Worm (Caenorhabditis elegans): ENCODE data around the gene col-135.

Gene col-135

DNA sequence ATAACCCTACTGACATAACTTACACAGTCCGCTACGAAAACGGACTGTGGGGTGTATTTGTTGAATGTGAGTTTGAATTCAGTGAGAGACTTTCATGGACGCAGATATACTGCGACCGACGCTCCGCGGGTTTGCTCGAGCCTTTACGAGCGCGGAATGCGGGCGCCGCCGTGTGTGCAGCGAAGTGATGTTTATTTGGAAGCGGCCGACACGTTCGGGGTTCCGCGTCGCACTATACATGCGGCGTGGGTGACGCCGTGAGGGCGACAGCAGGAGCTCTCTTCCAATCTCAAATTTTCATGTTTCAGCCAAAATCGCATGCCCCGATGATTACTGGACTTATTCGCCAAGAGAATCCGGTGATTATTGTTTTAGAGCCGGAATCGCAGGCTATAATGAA is 12.3 kb downstream of the col-135 start:
- TF ChIP-seq sptf-1 (tag; optimal IDR thresholded peaks at IDR 0.05) (no peak), elt-3 (tag; optimal IDR thresholded peaks at IDR 0.05) (no peak), ceh-83 (GFP tag; optimal IDR thresholded peaks at IDR 0.05) (no peak), nhr-28 (tag; optimal IDR thresholded peaks at IDR 0.05) (no peak), sem-2 (GFP tag; optimal IDR thresholded peaks at IDR 0.05) (no peak), mls-2 (tag; optimal IDR thresholded peaks at IDR 0.05) (no peak), nhr-237 (tag; optimal IDR thresholded peaks at IDR 0.05) (no peak), drap-1 (GFP tag; optimal IDR thresholded peaks at IDR 0.05) (no peak), mep-1 (tag; optimal IDR thresholded peaks at IDR 0.05) (no peak), ztf-11 (tag; optimal IDR thresholded peaks at IDR 0.05) (no peak), tbx-8 (GFP tag; optimal IDR thresholded peaks at IDR 0.05) (no peak), lsy-2 (tag; optimal IDR thresholded peaks at IDR 0.05) (no peak)

DNA sequence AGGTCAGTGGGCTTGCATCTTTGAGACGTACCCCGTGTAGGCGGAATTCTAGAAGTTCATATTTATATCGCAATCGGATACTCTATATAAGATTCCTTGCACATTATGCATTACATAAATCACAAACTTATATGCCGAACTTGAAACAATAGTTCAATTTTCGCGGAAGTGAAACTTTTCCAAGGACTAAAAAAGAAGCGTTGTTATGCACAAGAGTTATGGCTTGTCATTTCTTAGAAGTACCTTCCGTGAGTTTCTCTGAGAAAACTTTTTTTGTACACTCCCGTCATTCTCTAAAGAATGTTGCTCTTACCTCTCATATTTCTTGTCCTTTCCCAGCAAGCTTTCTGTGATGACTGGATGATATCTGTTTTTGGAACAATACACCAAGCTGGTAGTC is 13.2 kb downstream of the col-135 start, which contains the start of gene M199.136:
M199.136 (plus strand) TSS at position 301 of the 400 bp plus-strand sequence.
- TF ChIP-seq sem-2 (GFP tag; optimal IDR thresholded peaks at IDR 0.05) (no peak), snpc-4 (tag; optimal IDR thresholded peaks at IDR 0.05) (no peak), sptf-1 (tag; optimal IDR thresholded peaks at IDR 0.05) (no peak), nhr-76 (tag; optimal IDR thresholded peaks at IDR 0.05) (no peak), ceh-39 (tag; optimal IDR thresholded peaks at IDR 0.05) (no peak), lin-32 (GFP tag; optimal IDR thresholded peaks at IDR 0.05) (no peak), elt-1 (tag; optimal IDR thresholded peaks at IDR 0.05; ENCODE audit: borderline replicate concordance, insufficient read depth) (no peak), elt-3 (tag; optimal IDR thresholded peaks at IDR 0.05) (no peak), bed-3 (GFP tag; optimal IDR thresholded peaks at IDR 0.05) (no peak), M03D4.4 (tag; optimal IDR thresholded peaks at IDR 0.05) (no peak), lsy-2 (tag; optimal IDR thresholded peaks at IDR 0.05) (no peak), ces-1 (GFP tag; optimal IDR thresholded peaks at IDR 0.05) (no peak), zip-8 (tag; optimal IDR thresholded peaks at IDR 0.05) (no peak), nhr-237 (tag; optimal IDR thresholded peaks at IDR 0.05) (no peak), cnd-1 (tag; optimal IDR thresholded peaks at IDR 0.05) (no peak), unc-62 (GFP tag; optimal IDR thresholded peaks at IDR 0.05) (no peak), mab-5 (tag; optimal IDR thresholded peaks at IDR 0.05) (no peak), hlh-1 (tag; optimal IDR thresholded peaks at IDR 0.05) (no peak)

DNA sequence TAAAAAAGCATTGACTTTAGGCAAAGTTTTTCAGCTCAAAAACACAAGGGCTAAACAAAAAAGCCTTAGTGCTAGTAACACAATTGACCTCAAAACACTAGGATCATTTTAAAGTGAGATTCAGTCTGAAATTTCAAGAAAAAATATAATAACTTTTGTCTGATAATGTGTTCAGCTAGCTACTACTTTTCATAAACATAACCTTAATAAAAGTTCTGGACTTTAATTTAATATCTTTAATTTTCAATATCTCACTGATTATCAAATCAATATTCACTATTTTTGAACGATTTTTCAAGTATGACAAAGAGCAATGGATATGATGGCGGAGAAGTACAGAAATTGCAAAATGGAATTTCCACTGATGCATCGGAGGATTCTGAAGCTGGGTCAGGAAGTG is 17.3 kb downstream of the col-135 start, which contains the start of gene M199.135:
M199.135 (plus strand) TSS at position 301 of the 400 bp plus-strand sequence.
- TF ChIP-seq ham-2 (GFP tag; optimal IDR thresholded peaks at IDR 0.05) (no peak), ces-1 (GFP tag; optimal IDR thresholded peaks at IDR 0.05) (no peak), ceh-39 (tag; optimal IDR thresholded peaks at IDR 0.05) (no peak), nhr-28 (tag; optimal IDR thresholded peaks at IDR 0.05) (no peak), pha-4 (tag; optimal IDR thresholded peaks at IDR 0.05) (no peak), tbx-8 (GFP tag; optimal IDR thresholded peaks at IDR 0.05) (no peak), blmp-1 (tag; optimal IDR thresholded peaks at IDR 0.05) (no peak), nhr-237 (tag; optimal IDR thresholded peaks at IDR 0.05) (no peak), ztf-11 (tag; optimal IDR thresholded peaks at IDR 0.05) (no peak)

DNA sequence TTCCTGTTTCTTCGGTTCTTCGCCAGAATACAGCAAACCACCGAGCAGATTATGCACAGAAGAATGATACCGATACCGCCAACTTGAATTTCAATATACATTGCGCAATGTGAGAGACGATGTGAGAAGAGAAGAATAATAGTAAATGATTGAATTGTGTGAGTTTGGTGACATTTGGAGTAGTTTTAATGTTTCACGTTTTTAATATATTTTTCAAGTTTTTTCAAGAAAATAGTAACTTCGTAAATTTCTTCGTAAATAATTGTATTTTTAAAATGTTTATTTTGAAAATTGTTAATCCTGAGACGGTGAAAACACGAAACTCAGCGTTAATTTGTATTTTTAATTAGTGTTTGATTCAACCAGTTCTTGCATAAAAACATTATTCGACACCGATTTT is 18.5 kb downstream of the col-135 start, which contains the start of gene M199.134:
M199.134 (minus strand) TSS at position 101 of the 400 bp plus-strand sequence.
- TF ChIP-seq nhr-237 (tag; optimal IDR thresholded peaks at IDR 0.05) (no peak), unc-120 (tag; optimal IDR thresholded peaks at IDR 0.05; ENCODE audit: poor library complexity, severe bottlenecking) (no peak), sem-2 (GFP tag; optimal IDR thresholded peaks at IDR 0.05) (no peak), nhr-28 (tag; optimal IDR thresholded peaks at IDR 0.05) (no peak), ham-2 (GFP tag; optimal IDR thresholded peaks at IDR 0.05) (no peak), nhr-2 (tag; optimal IDR thresholded peaks at IDR 0.05) (no peak), tbx-8 (GFP tag; optimal IDR thresholded peaks at IDR 0.05) (no peak), nhr-76 (tag; optimal IDR thresholded peaks at IDR 0.05) (no peak), drap-1 (GFP tag; optimal IDR thresholded peaks at IDR 0.05) (no peak), ceh-43 (GFP tag; optimal IDR thresholded peaks at IDR 0.05) (no peak), ceh-39 (tag; optimal IDR thresholded peaks at IDR 0.05) (no peak), sptf-1 (tag; optimal IDR thresholded peaks at IDR 0.05) (no peak), mab-5 (tag; optimal IDR thresholded peaks at IDR 0.05) (no peak), ztf-11 (tag; optimal IDR thresholded peaks at IDR 0.05) (no peak), elt-3 (tag; optimal IDR thresholded peaks at IDR 0.05) (no peak)

- TF ChIP-seq bed-3 (GFP tag; optimal IDR thresholded peaks at IDR 0.05) (no peak), unc-39 (tag; optimal IDR thresholded peaks at IDR 0.05) (no peak), drap-1 (GFP tag; optimal IDR thresholded peaks at IDR 0.05) (no peak), lsy-2 (tag; optimal IDR thresholded peaks at IDR 0.05) (no peak), lin-32 (GFP tag; optimal IDR thresholded peaks at IDR 0.05) (no peak), lin-13 (tag; optimal IDR thresholded peaks at IDR 0.05) (no peak), ceh-39 (tag; optimal IDR thresholded peaks at IDR 0.05) (no peak), hlh-1 (tag; optimal IDR thresholded peaks at IDR 0.05) (no peak), ceh-43 (GFP tag; optimal IDR thresholded peaks at IDR 0.05) (no peak), ztf-11 (tag; optimal IDR thresholded peaks at IDR 0.05) (no peak), nhr-237 (tag; optimal IDR thresholded peaks at IDR 0.05) (no peak), M03D4.4 (tag; optimal IDR thresholded peaks at IDR 0.05) (no peak), flh-1 (GFP tag; optimal IDR thresholded peaks at IDR 0.05) (no peak), snpc-4 (tag; optimal IDR thresholded peaks at IDR 0.05) (no peak), unc-62 (GFP tag; optimal IDR thresholded peaks at IDR 0.05) (no peak)
These were observed 23.1 kb downstream of the col-135 start, which contains the start of gene M199.2 for ce11 chrIV:15108475-15108874. TSS of gene M199.2 (plus strand) at chrIV:15108775.

All from whole organism, mixed stage, embryonic.